Fruit fly (Drosophila melanogaster) S2 (cell line): ENCODE measurements around the gene CG14891.

Source experiments
- CG8478 ChIP-seq: fragments of >200 bp; optimal IDR thresholded peaks from 2 replicates; lab custom pipeline; 2018
- CTCF ChIP-seq, 2 experiments: fragments of >200 bp; optimal IDR thresholded peaks; 2 replicates each; lab custom pipeline; 2018

DNA sequence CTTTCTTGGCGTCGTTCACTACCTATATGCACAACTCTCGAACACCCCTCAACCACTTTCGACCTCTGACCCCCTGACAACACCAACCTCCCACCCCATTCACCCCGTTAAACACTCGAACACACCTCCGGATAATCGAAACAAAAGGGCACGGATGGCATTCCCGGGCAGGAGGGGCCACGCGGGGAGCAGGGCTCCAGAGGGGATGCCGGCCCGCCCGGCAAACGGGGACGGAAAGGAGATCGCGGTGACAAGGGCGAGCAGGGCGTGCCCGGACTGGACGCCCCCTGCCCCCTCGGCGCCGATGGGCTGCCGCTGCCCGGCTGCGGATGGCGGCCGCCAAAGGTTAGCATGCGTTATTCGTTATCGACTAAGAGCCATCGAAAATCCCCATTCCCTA, 2.0 kb upstream of the CG14891 start:
- TF ChIP-seq CG8478 (lab: Kevin White, UChicago) (no peak), CTCF (optimal IDR thresholded peaks at IDR 0.05; lab: Kevin White, UChicago) (no peak)
